Worm (Caenorhabditis elegans) whole organism, L3 larva: ENCODE data around the gene F52H2.15.

Experiments
- R02D3.7 ChIP-seq: fragments of 150-350 bp; optimal IDR thresholded peaks from 2 replicates; lab custom pipeline; 2014; ENCODE audit warnings: missing biosample characterization, missing genetic modification characterization
- ZK546.5 ChIP-seq: sonication (generic microtip); optimal IDR thresholded peaks from 2 replicates; lab custom pipeline; 2017; ENCODE audit warnings: missing biosample characterization, missing genetic modification characterization
- ama-1 ChIP-seq: fragments of 150-350 bp; optimal IDR thresholded peaks from 2 replicates; lab custom pipeline; 2018
- ceh-16 ChIP-seq: sonication (generic microtip); optimal IDR thresholded peaks from 2 replicates; lab custom pipeline; 2017; ENCODE audit warnings: missing biosample characterization, missing genetic modification characterization
- elt-2 ChIP-seq: sonication (generic microtip); optimal IDR thresholded peaks from 2 replicates; lab custom pipeline; 2016; ENCODE audit warnings: missing genetic modification reagents, mild to moderate bottlenecking, missing genetic modification characterization, missing compliant biosample characterization
- fkh-10 ChIP-seq: sonication (generic microtip); optimal IDR thresholded peaks from 2 replicates; lab custom pipeline; 2017; ENCODE audit warnings: missing biosample characterization, missing genetic modification reagents, missing genetic modification characterization
- fos-1 ChIP-seq: fragments of 150-350 bp; optimal IDR thresholded peaks from 2 replicates; lab custom pipeline; 2014; ENCODE audit warnings: missing biosample characterization, missing genetic modification characterization
- nfya-1 ChIP-seq: sonication (generic microtip); optimal IDR thresholded peaks from 2 replicates; lab custom pipeline; 2017; ENCODE audit warnings: missing genetic modification characterization, mild to moderate bottlenecking, missing compliant biosample characterization, antibody characterized with exemption, moderate library complexity; ENCODE audit not compliant: insufficient read depth
- nhr-11 ChIP-seq: fragments of 150-350 bp; optimal IDR thresholded peaks from 2 replicates; lab custom pipeline; 2014; ENCODE audit warnings: missing biosample characterization, missing genetic modification characterization
- nhr-237 ChIP-seq: fragments of 150-350 bp; optimal IDR thresholded peaks from 2 replicates; lab custom pipeline; 2014; ENCODE audit warnings: missing biosample characterization, missing genetic modification characterization
- skn-1 ChIP-seq: fragments of 150-350 bp; optimal IDR thresholded peaks from 2 replicates; lab custom pipeline; 2014; ENCODE audit warnings: missing biosample characterization, missing genetic modification characterization
- ztf-11 ChIP-seq: fragments of 150-350 bp; optimal IDR thresholded peaks from 2 replicates; lab custom pipeline; 2014; ENCODE audit warnings: missing biosample characterization, missing genetic modification characterization

DNA sequence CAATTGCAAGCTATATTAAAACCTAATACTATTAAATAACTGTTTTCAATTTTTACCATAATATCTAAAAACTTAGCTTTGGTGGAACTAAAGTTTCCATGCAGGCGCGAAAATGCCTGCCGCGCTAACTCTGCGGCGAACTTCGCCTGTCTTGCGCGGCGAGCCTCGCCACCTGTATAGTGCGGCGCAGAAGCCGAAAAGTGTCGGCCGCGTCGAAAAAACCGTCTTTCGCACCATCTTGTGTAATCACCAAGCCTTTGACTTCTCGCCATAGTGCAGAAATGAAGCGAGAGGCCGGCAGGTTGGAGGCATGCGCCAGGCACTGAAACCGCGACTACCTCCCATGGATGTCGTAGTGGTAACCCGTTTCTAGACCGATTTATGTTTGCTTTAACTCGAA, 13.7 kb upstream of the F52H2.15 start:
- TF ChIP-seq fkh-10 (GFP tag; lab: Kevin White, UChicago) (no peak), nhr-237 (tag; lab: Kevin White, UChicago) (no peak), skn-1 (tag; lab: Kevin White, UChicago) (no peak), R02D3.7 (no peak), nfya-1 (tag; lab: Kevin White, UChicago) (no peak), ztf-11 (no peak), ZK546.5 (no peak), nhr-11 (tag; lab: Kevin White, UChicago) (no peak), fos-1 (no peak), ama-1 (lab: Kevin White, UChicago) (no peak), elt-2 (tag; lab: Kevin White, UChicago) (no peak), ceh-16 (tag; lab: Kevin White, UChicago) (no peak)
